Fruit fly (Drosophila melanogaster): ENCODE results near the gene Dpy-30L1.

- no peak for TF ChIP-seq CG34367 (tag; optimal IDR thresholded peaks at IDR 0.05)
- TF ChIP-seq CG32121 (GFP tag; IDR thresholded peaks at IDR 0.05), result no peak
- no peak for TF ChIP-seq Ets98B (GFP tag; IDR thresholded peaks at IDR 0.05)
These were observed 34.5 kb upstream of the Dpy-30L1 start, which contains the start of gene CG7300 for dm6 chr2L:10697992-10698391.
